Worm (Caenorhabditis elegans): Measurements from ENCODE around the gene fem-3.

Gene fem-3

ce11 chrIV:9117700-9118099 lies 12.9 kb downstream of the fem-3 start:
- TF ChIP-seq F13C5.2 (tag; optimal IDR thresholded peaks at IDR 0.05) (no peak), tra-4 (tag; optimal IDR thresholded peaks at IDR 0.05) (no peak), hmbx-1 (tag; optimal IDR thresholded peaks at IDR 0.05) (no peak), hnd-1 (tag; optimal IDR thresholded peaks at IDR 0.05) (no peak), sea-1 (GFP tag; conservative IDR thresholded peaks at IDR 0.05) (no peak), tbx-37 (GFP tag; conservative IDR thresholded peaks at IDR 0.05) (no peak), B0310.2 (tag; optimal IDR thresholded peaks at IDR 0.05) (no peak), ceh-13 (GFP tag; optimal IDR thresholded peaks at IDR 0.05) (no peak), flt-1 (GFP tag; IDR thresholded peaks at IDR 0.05) (no peak), tbx-11 (GFP tag; IDR thresholded peaks at IDR 0.05) (no peak), ama-1 (optimal IDR thresholded peaks at IDR 0.05) (no peak), ets-7 (tag; optimal IDR thresholded peaks at IDR 0.05) (no peak), pes-1 (GFP tag; IDR thresholded peaks at IDR 0.05) (no peak), scrt-1 (GFP tag; IDR thresholded peaks at IDR 0.05) (no peak), aly-1 (tag; optimal IDR thresholded peaks at IDR 0.05) (no peak), ceh-36 (tag; optimal IDR thresholded peaks at IDR 0.05) (no peak), hmg-4 (GFP tag; optimal IDR thresholded peaks at IDR 0.05) (no peak)

DNA sequence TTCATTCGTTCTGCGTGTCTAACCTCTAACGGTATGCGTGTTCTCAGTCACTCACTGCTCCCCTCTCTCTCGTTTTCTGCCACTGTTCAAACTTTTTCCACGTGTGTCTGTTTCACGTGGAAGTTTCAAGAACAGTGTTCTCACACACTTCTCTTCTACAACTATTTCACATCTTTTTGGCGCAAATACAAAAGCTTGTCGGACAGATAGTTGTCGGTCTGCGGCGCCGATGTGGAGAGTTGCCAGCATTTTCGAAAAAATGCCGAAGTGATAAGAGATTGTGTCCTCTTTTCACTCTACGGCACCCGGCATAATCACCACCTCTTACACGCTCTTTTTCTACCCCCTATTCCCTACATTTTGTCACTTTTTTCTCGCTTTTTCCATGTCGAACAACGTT lies 13.6 kb downstream of the fem-3 start:
- TF ChIP-seq sea-1 (GFP tag; conservative IDR thresholded peaks at IDR 0.05) (no peak), hmg-4 (GFP tag; optimal IDR thresholded peaks at IDR 0.05) (no peak), scrt-1 (GFP tag; IDR thresholded peaks at IDR 0.05) (no peak), tbx-11 (GFP tag; IDR thresholded peaks at IDR 0.05) (no peak), pes-1 (GFP tag; IDR thresholded peaks at IDR 0.05) (no peak), B0310.2 (tag; optimal IDR thresholded peaks at IDR 0.05) (no peak), hnd-1 (tag; optimal IDR thresholded peaks at IDR 0.05) (no peak), ets-7 (tag; optimal IDR thresholded peaks at IDR 0.05) (no peak), aly-1 (tag; optimal IDR thresholded peaks at IDR 0.05) (no peak), ceh-36 (tag; optimal IDR thresholded peaks at IDR 0.05) (no peak), tbx-37 (GFP tag; conservative IDR thresholded peaks at IDR 0.05) (no peak), tra-4 (tag; optimal IDR thresholded peaks at IDR 0.05) (no peak), F13C5.2 (tag; optimal IDR thresholded peaks at IDR 0.05) (no peak)

ce11 chrIV:9118792-9119191 lies 14.0 kb downstream of the fem-3 start, which contains the start of gene nrfl-1:
Gene nrfl-1 (plus strand): TSS chrIV:9119092.
- TF ChIP-seq ama-1 (optimal IDR thresholded peaks at IDR 0.05) (no peak), tra-4 (tag; optimal IDR thresholded peaks at IDR 0.05) (no peak), sea-1 (GFP tag; conservative IDR thresholded peaks at IDR 0.05) (no peak), aly-1 (tag; optimal IDR thresholded peaks at IDR 0.05) (no peak), flt-1 (GFP tag; IDR thresholded peaks at IDR 0.05) (no peak), F13C5.2 (tag; optimal IDR thresholded peaks at IDR 0.05) (no peak), ets-7 (tag; optimal IDR thresholded peaks at IDR 0.05) (no peak), pes-1 (GFP tag; IDR thresholded peaks at IDR 0.05) (no peak), tbx-37 (GFP tag; conservative IDR thresholded peaks at IDR 0.05) (no peak), scrt-1 (GFP tag; IDR thresholded peaks at IDR 0.05) (no peak), hmg-4 (GFP tag; optimal IDR thresholded peaks at IDR 0.05) (no peak), ceh-13 (GFP tag; optimal IDR thresholded peaks at IDR 0.05) (no peak)

- TF ChIP-seq B0310.2 (tag; optimal IDR thresholded peaks at IDR 0.05) (no peak), ets-7 (tag; optimal IDR thresholded peaks at IDR 0.05) (no peak), aly-1 (tag; optimal IDR thresholded peaks at IDR 0.05) (no peak), sea-1 (GFP tag; conservative IDR thresholded peaks at IDR 0.05) (no peak), pes-1 (GFP tag; IDR thresholded peaks at IDR 0.05) (no peak), tra-4 (tag; optimal IDR thresholded peaks at IDR 0.05) (no peak), ceh-36 (tag; optimal IDR thresholded peaks at IDR 0.05) (no peak), tbx-11 (GFP tag; IDR thresholded peaks at IDR 0.05) (no peak), hmg-4 (GFP tag; optimal IDR thresholded peaks at IDR 0.05) (no peak), hmbx-1 (tag; optimal IDR thresholded peaks at IDR 0.05) (no peak), F13C5.2 (tag; optimal IDR thresholded peaks at IDR 0.05) (no peak), scrt-1 (GFP tag; IDR thresholded peaks at IDR 0.05) (no peak), ceh-13 (GFP tag; optimal IDR thresholded peaks at IDR 0.05) (no peak), ama-1 (optimal IDR thresholded peaks at IDR 0.05) (no peak), flt-1 (GFP tag; IDR thresholded peaks at IDR 0.05) (no peak)
Observed at ce11 chrIV:9120220-9120619, 15.5 kb downstream of the fem-3 start.

- no peak for TF ChIP-seq B0310.2 (tag; optimal IDR thresholded peaks at IDR 0.05)
- no peak for TF ChIP-seq scrt-1 (GFP tag; IDR thresholded peaks at IDR 0.05)
- TF ChIP-seq hmg-4 (GFP tag; optimal IDR thresholded peaks at IDR 0.05): no peak
- no peak for TF ChIP-seq F13C5.2 (tag; optimal IDR thresholded peaks at IDR 0.05)
- TF ChIP-seq tbx-37 (GFP tag; conservative IDR thresholded peaks at IDR 0.05): no peak
- no peak for TF ChIP-seq tra-4 (tag; optimal IDR thresholded peaks at IDR 0.05)
- no peak for TF ChIP-seq hnd-1 (tag; optimal IDR thresholded peaks at IDR 0.05)
- TF ChIP-seq ets-7 (tag; optimal IDR thresholded peaks at IDR 0.05): no peak
- no peak for TF ChIP-seq pes-1 (GFP tag; IDR thresholded peaks at IDR 0.05)
- TF ChIP-seq flt-1 (GFP tag; IDR thresholded peaks at IDR 0.05): no peak
- no peak for TF ChIP-seq aly-1 (tag; optimal IDR thresholded peaks at IDR 0.05)
- no peak for TF ChIP-seq hmbx-1 (tag; optimal IDR thresholded peaks at IDR 0.05)
- no peak for TF ChIP-seq ama-1 (optimal IDR thresholded peaks at IDR 0.05)
- no peak for TF ChIP-seq ceh-13 (GFP tag; optimal IDR thresholded peaks at IDR 0.05)
Observed at ce11 chrIV:9121545-9121944, 16.8 kb downstream of the fem-3 start.

DNA sequence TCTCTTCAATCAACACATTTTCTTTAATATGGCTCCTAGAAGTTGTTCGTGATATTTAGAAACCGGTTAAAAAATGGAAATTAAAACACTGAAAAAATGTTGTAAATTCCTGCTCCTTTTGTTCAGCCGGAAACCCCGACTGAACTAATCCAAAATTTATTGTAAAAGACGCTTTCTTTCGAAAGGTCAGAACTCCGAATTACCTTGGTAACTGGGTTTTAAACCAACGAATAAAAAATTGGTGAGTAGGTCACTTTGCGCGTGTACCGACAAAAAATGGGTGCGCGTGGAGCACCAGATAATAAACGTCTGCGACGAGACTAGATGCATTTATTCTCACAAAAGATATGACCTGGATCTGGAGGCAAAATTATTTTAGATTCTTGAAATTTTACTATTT lies 25.8 kb downstream of the fem-3 start:
- TF ChIP-seq tra-4 (tag; optimal IDR thresholded peaks at IDR 0.05) (no peak), tbx-11 (GFP tag; IDR thresholded peaks at IDR 0.05) (no peak), scrt-1 (GFP tag; IDR thresholded peaks at IDR 0.05) (no peak), aly-1 (tag; optimal IDR thresholded peaks at IDR 0.05) (no peak), flt-1 (GFP tag; IDR thresholded peaks at IDR 0.05) (no peak), ets-7 (tag; optimal IDR thresholded peaks at IDR 0.05) (no peak), F13C5.2 (tag; optimal IDR thresholded peaks at IDR 0.05) (no peak)

DNA sequence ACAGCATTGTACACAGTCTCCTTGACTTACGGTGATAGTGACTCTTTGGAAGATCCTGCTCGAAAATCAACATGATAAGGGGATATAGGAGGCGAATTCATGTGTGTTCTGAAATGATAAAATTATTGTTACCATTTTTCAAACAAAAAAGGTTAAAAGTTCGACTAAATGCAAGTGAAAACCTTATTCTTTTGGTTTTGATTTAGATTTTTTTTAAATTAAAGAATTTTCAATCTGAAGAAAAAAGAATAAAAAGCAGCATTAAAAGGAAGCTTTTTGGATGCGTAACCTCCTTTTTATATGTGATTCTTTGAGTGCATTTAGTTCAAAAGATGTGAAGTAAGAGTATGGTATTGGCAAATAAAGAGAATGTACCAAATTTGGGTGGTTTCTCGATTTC lies 30.6 kb downstream of the fem-3 start, which contains the start of gene delm-1:
delm-1 (minus strand) TSS at position 101 of the 400 bp plus-strand sequence.
- TF ChIP-seq ama-1 (optimal IDR thresholded peaks at IDR 0.05): no peak
- TF ChIP-seq hmbx-1 (tag; optimal IDR thresholded peaks at IDR 0.05): no peak
- TF ChIP-seq hnd-1 (tag; optimal IDR thresholded peaks at IDR 0.05): no peak
- TF ChIP-seq F13C5.2 (tag; optimal IDR thresholded peaks at IDR 0.05): no peak
- no peak for TF ChIP-seq flt-1 (GFP tag; IDR thresholded peaks at IDR 0.05)
- TF ChIP-seq hmg-4 (GFP tag; optimal IDR thresholded peaks at IDR 0.05): no peak
- TF ChIP-seq aly-1 (tag; optimal IDR thresholded peaks at IDR 0.05): no peak
- no peak for TF ChIP-seq pes-1 (GFP tag; IDR thresholded peaks at IDR 0.05)
- no peak for TF ChIP-seq ceh-36 (tag; optimal IDR thresholded peaks at IDR 0.05)
